Fruit fly (Drosophila melanogaster) S2 (cell line): ENCODE measurements around the gene Chsy.

Experiments
- CG8478 ChIP-seq: fragments of >200 bp; optimal IDR thresholded peaks from 2 replicates; lab custom pipeline; 2018
- CTCF ChIP-seq, 2 experiments: fragments of >200 bp; optimal IDR thresholded peaks; 2 replicates each; lab custom pipeline; 2018

The Chsy gene

DNA sequence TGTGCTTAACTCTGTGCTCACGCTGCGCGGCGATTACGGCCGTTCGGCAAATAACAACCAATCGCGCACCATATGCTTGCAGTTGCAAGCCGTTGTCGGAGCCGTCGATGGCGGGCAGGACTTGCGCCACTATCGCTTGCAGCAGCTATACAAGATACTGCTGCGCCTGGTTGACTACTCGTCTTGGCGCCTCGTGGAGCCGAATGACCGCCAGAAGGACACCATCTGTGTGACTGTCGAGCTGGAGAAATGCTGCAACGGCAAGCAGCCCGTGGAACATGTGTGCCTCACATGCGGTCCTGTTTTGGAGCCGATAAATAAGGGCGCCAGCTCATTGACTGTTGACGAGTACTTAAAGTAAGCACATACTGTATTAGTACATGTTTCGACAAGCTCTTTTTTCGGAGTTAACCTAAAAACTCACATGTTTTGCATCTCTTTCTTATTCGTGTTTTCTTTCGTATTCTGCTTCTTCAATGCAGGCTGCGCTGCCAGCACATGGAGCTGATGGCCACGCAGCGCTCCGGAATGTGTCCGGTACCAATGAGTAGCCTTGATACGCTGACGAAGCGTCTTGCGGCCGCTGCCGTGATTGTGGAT is 9.4 kb downstream of the Chsy start:
- no peak for TF ChIP-seq CG8478
- TF ChIP-seq CTCF (optimal IDR thresholded peaks at IDR 0.05; lab: Kevin White, UChicago): no peak

DNA sequence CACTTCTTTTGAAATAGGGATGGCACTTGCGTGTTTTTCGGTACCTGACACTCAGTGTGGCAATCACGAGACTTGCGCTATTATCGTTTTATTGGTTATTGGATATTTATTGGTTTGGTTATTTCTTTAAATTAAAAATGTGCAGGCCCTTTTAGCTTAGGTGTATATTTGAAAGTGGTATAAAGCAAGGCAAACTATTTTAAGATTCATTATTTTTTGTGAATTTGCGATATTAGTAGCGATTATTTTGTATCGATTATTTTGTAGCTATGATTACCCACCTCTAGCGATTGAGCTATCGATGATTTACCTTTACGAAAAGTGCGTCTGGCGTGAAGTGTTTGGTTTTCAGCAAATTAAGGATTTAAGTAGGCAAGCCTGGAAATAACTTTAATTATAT is 10.5 kb downstream of the Chsy start, which contains the start of the genes CG9215 and CG8097:
Gene CG9215 (minus strand): TSS at position 22 of the 400 bp plus-strand sequence.
Gene CG8097 (plus strand): TSS at position 307 of the 400 bp plus-strand sequence.
- TF ChIP-seq CG8478 (no peak), CTCF (optimal IDR thresholded peaks at IDR 0.05; lab: Kevin White, UChicago) (no peak)

- TF ChIP-seq CTCF (optimal IDR thresholded peaks at IDR 0.05; lab: Kevin White, UChicago) (no peak), CG8478 (no peak)
These were observed 13.8 kb downstream of the Chsy start for dm6 chrX:15579579-15579978.

dm6 chrX:15578043-15578442 is 15.3 kb downstream of the Chsy start, which contains the start of the genes cerv and CG7872:
Gene cerv (minus strand): TSS chrX:15578171.
Gene CG7872 (plus strand): TSS chrX:15578205.
- peak in 1 of 2 experiments; percentile 2 for TF ChIP-seq CTCF (optimal IDR thresholded peaks at IDR 0.05; lab: Kevin White, UChicago)
- TF ChIP-seq CG8478: no peak

DNA sequence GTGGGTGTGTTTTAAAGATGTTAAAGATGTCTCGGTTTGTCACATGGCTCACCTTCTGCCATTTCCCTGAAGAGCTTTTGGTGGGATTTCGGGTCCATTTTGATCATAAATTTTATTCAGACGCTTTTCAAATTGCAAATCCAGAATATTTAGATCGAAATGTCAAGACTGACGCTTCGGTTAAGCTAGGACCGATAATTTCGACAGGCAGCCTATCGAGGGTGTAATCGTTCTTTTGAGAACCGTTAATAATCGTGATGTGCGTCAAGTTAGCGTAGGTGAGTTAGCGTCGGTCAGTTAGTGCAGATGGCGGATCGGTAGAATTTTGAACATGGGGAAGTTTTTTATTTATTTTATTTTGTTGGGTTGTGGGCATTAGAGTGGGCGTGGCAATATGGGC is 17.8 kb downstream of the Chsy start, which contains the start of gene CG42299:
Gene CG42299 (minus strand): TSS at position 127 of the 400 bp plus-strand sequence.
- no peak for TF ChIP-seq CTCF (optimal IDR thresholded peaks at IDR 0.05; lab: Kevin White, UChicago)
- no peak for TF ChIP-seq CG8478

dm6 chrX:15574384-15574783 is 18.9 kb downstream of the Chsy start, which contains the start of gene CG9213:
Gene CG9213 (minus strand): TSS chrX:15574535.
- TF ChIP-seq CG8478: no peak
- TF ChIP-seq CTCF (optimal IDR thresholded peaks at IDR 0.05; lab: Kevin White, UChicago): no peak

dm6 chrX:15571939-15572338 is 21.4 kb downstream of the Chsy start, which contains the start of gene CG15643:
Gene CG15643 (minus strand): TSS chrX:15572149.
- no peak for TF ChIP-seq CG8478
- no peak for TF ChIP-seq CTCF (optimal IDR thresholded peaks at IDR 0.05; lab: Kevin White, UChicago)

DNA sequence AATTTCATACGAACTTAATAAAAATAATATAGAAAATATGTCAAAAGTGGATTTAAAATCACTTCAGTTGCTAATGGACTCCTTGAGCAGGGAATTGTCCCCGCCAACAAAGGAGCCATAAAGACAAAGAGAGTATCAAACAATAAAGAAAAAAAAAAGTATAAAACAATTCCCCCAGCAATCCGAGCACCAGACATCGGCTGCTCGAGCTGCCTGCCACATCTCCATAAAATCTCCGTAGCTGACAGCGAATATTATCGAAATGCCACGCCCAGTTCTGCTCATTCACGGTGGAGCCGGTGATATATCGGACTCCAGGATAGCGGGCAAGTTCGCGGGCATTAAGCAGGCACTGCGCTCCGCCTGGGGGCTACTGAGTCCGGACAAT is 24.4 kb downstream of the Chsy start, which contains the start of gene CG7860:
Gene CG7860 (plus strand): TSS at position 11 of the 388 bp plus-strand sequence.
- TF ChIP-seq CG8478: no peak
- TF ChIP-seq CTCF (optimal IDR thresholded peaks at IDR 0.05; lab: Kevin White, UChicago): no peak

- TF ChIP-seq CG8478 (no peak), CTCF (optimal IDR thresholded peaks at IDR 0.05; lab: Kevin White, UChicago) (no peak)
These were observed 24.9 kb downstream of the Chsy start for dm6 chrX:15568353-15568982.

DNA sequence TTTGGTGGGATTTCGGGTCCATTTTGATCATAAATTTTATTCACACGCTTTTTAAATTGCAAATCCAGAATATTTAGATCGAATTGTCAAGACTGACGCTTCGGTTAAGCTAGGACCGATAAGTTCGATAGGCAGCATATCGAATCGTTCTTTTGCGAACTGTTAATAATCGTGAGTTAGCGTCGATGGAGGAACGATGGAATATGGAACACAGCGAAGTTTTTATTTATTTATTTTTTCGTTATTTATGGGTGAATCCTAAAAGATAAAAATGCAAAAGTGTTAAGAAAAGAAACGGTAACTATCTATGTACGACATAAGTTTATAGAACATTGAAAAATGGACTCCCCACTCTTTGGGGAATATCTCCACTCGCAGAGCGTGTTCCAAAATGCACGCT is 37.4 kb downstream of the Chsy start, which contains the start of gene CG42300:
Gene CG42300 (minus strand): TSS at position 101 of the 400 bp plus-strand sequence.
- no peak for TF ChIP-seq CG8478
- no peak for TF ChIP-seq CTCF (optimal IDR thresholded peaks at IDR 0.05; lab: Kevin White, UChicago)

DNA sequence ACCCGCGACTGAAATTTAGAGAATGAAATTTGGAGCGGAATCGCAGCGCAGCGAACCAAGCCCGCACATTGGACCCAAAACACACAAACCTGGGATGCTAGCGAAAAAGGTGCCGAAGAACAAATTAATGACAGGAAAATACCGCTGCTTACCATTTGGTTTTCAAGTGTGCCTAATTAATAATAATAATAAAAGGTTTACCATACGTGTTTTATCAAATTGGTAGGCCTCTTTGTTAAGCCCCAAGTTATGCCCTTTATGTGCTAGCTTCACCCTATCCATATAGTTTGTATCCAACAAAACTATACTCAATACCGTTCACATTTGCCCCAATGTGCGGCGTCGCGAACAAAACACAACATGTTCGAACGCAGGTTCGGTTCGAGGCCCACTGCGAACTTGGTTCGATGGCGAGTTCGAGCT is 39.1 kb downstream of the Chsy start, which contains the start of gene Ac13E:
Gene Ac13E (minus strand): TSS at position 23 of the 423 bp plus-strand sequence.
- TF ChIP-seq CTCF (optimal IDR thresholded peaks at IDR 0.05; lab: Kevin White, UChicago) (no peak), CG8478 (no peak)

- TF ChIP-seq CTCF (optimal IDR thresholded peaks at IDR 0.05; lab: Kevin White, UChicago): no peak
- no peak for TF ChIP-seq CG8478
These were observed 40.9 kb downstream of the Chsy start for dm6 chrX:15552472-15552888.

DNA sequence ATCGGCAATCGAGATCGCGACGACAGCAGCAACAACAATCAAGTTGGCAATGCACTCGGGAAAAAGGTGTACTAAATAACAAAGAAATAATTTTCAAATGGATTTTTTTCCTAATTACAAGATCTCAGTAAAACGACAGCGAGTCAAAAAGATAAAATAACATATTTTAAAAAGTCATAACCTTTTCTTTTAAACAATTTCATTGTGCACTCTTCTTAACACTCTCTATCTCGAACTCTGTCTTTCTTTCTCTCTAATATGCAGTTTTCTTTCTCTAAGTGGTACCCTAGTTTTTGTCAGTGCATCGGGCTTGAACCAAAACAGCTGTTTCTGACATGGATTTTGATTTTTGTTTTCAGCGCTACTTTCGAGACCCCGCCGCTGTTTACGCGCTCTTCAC is 44.3 kb downstream of the Chsy start:
- no peak for TF ChIP-seq CTCF (optimal IDR thresholded peaks at IDR 0.05; lab: Kevin White, UChicago)
- no peak for TF ChIP-seq CG8478

dm6 chrX:15545467-15546197 is 47.7 kb downstream of the Chsy start:
- TF ChIP-seq CTCF (optimal IDR thresholded peaks at IDR 0.05; lab: Kevin White, UChicago) (no peak), CG8478 (no peak)

dm6 chrX:15543479-15544044 is 49.8 kb downstream of the Chsy start:
- no peak for TF ChIP-seq CG8478
- TF ChIP-seq CTCF (optimal IDR thresholded peaks at IDR 0.05; lab: Kevin White, UChicago): no peak
